Fruit fly (Drosophila melanogaster) whole organism, embryonic: ENCODE measurements around the gene Sytbeta.

Experiments used
- Bgb ChIP-seq: fragments of 200-800 bp; sonication (Bioruptor generic); IDR thresholded peaks from 2 replicates; pipeline ENCODE4 v1.3.6; 2022; ENCODE audit warnings: missing biosample characterization, missing genetic modification characterization; ENCODE audit not compliant: partially characterized antibody
- CG10462 ChIP-seq: fragments of 200-800 bp; sonication (Bioruptor generic); optimal IDR thresholded peaks from 2 replicates; lab custom pipeline; 2016; ENCODE audit warnings: missing biosample characterization, missing genetic modification characterization
- CG12659 ChIP-seq: fragments of 200-800 bp; sonication (Bioruptor generic); optimal IDR thresholded peaks from 3 replicates; lab custom pipeline; 2017; ENCODE audit warnings: mild to moderate bottlenecking, missing biosample characterization, missing genetic modification reagents, missing genetic modification characterization
- CG12744 ChIP-seq: fragments of 200-800 bp; sonication (Bioruptor generic); optimal IDR thresholded peaks from 2 replicates; lab custom pipeline; 2016; ENCODE audit warnings: missing biosample characterization, missing genetic modification characterization
- CG12942 ChIP-seq: fragments of 200-800 bp; sonication (Bioruptor generic); optimal IDR thresholded peaks from 3 replicates; lab custom pipeline; 2016; ENCODE audit warnings: missing biosample characterization, missing genetic modification characterization
- CG13296 ChIP-seq: fragments of 200-800 bp; sonication (Bioruptor generic); optimal IDR thresholded peaks from 3 replicates; lab custom pipeline; 2018; ENCODE audit warnings: missing biosample characterization, mild to moderate bottlenecking, missing genetic modification characterization
- CG13624 ChIP-seq: fragments of 200-800 bp; sonication (Bioruptor generic); optimal IDR thresholded peaks from 2 replicates; lab custom pipeline; 2016; ENCODE audit warnings: missing biosample characterization, missing genetic modification characterization
- CG15514 ChIP-seq: fragments of 200-800 bp; sonication (Bioruptor generic); optimal IDR thresholded peaks from 3 replicates; lab custom pipeline; 2017; ENCODE audit warnings: missing biosample characterization, missing genetic modification characterization, mild to moderate bottlenecking, moderate library complexity, missing genetic modification reagents
- CG15696 ChIP-seq: fragments of 200-800 bp; sonication (Bioruptor generic); optimal IDR thresholded peaks from 2 replicates; lab custom pipeline; 2019; ENCODE audit warnings: missing biosample characterization, mild to moderate bottlenecking, missing genetic modification characterization, moderate library complexity
- CG17568 ChIP-seq: fragments of 200-800 bp; sonication (Bioruptor generic); optimal IDR thresholded peaks from 2 replicates; lab custom pipeline; 2018; ENCODE audit warnings: missing biosample characterization, mild to moderate bottlenecking, missing genetic modification characterization, moderate library complexity
- CG2199 ChIP-seq: fragments of 200-800 bp; sonication (Bioruptor generic); IDR thresholded peaks from 3 replicates; pipeline ENCODE4 v1.3.6; 2022; ENCODE audit warnings: missing biosample characterization, missing genetic modification characterization
- CG2875 ChIP-seq: fragments of 200-800 bp; sonication (Bioruptor generic); optimal IDR thresholded peaks from 2 replicates; lab custom pipeline; 2017; ENCODE audit warnings: missing biosample characterization, mild to moderate bottlenecking, missing genetic modification characterization, missing genetic modification reagents
- CG31441 ChIP-seq: fragments of 200-800 bp; sonication (Bioruptor generic); IDR thresholded peaks from 2 replicates; pipeline ENCODE4 v1.3.6; 2022; ENCODE audit warnings: missing biosample characterization, missing genetic modification characterization
- CG32532 ChIP-seq: fragments of 200-800 bp; sonication (Bioruptor generic); IDR thresholded peaks from 2 replicates; pipeline ENCODE4 v1.3.6; 2022; ENCODE audit warnings: missing biosample characterization, missing genetic modification characterization
- CG32767 ChIP-seq: fragments of 200-800 bp; sonication (Bioruptor generic); IDR thresholded peaks from 2 replicates; pipeline ENCODE4 v1.3.6; 2022; ENCODE audit warnings: missing biosample characterization, missing genetic modification characterization
- CG4404 ChIP-seq: fragments of 200-800 bp; sonication (Bioruptor generic); IDR thresholded peaks from 2 replicates; pipeline ENCODE4 v1.3.6; 2022; ENCODE audit warnings: missing biosample characterization, missing genetic modification characterization
- CG4820 ChIP-seq: fragments of 200-800 bp; sonication (Bioruptor generic); optimal IDR thresholded peaks from 3 replicates; lab custom pipeline; 2016; ENCODE audit warnings: missing biosample characterization, missing genetic modification characterization
- CG6791 ChIP-seq: fragments of 200-800 bp; sonication (Bioruptor generic); IDR thresholded peaks from 3 replicates; pipeline ENCODE4 v1.3.6; 2022; ENCODE audit warnings: missing biosample characterization, missing genetic modification characterization; ENCODE audit not compliant: partially characterized antibody
- CG7372 ChIP-seq: fragments of 200-800 bp; sonication (Bioruptor generic); IDR thresholded peaks from 2 replicates; pipeline ENCODE4 v1.3.6; 2022; ENCODE audit warnings: missing biosample characterization, missing genetic modification characterization
- CG8924 ChIP-seq: fragments of 200-800 bp; optimal IDR thresholded peaks from 3 replicates; lab custom pipeline; 2019; ENCODE audit warnings: missing biosample characterization, mild to moderate bottlenecking, missing genetic modification characterization, moderate library complexity
- CG9876 ChIP-seq: fragments of 200-800 bp; sonication (Bioruptor generic); optimal IDR thresholded peaks from 2 replicates; lab custom pipeline; 2016; ENCODE audit warnings: missing biosample characterization, missing genetic modification characterization
- CoRest ChIP-seq: fragments of 200-800 bp; sonication (Bioruptor generic); optimal IDR thresholded peaks from 3 replicates; lab custom pipeline; 2018; ENCODE audit warnings: missing biosample characterization, mild to moderate bottlenecking, missing genetic modification characterization, moderate library complexity
- D ChIP-seq, 2 experiments: fragments of 200-800 bp in 1 of 2; fragments of >200 bp in 1 of 2; sonication (Bioruptor generic) in 1 of 2; optimal IDR thresholded peaks; 2 replicates in 1 of 2; 3 replicates in 1 of 2; lab custom pipeline; 2017; ENCODE audit warnings: mild to moderate bottlenecking in 1 of 2, missing biosample characterization in 1 of 2, missing genetic modification characterization in 1 of 2, missing genetic modification reagents in 1 of 2
- Gsc ChIP-seq: fragments of 200-800 bp; sonication (Bioruptor generic); IDR thresholded peaks from 2 replicates; pipeline ENCODE4 v1.3.6; 2022; ENCODE audit warnings: missing biosample characterization, missing genetic modification characterization
- HLH3B ChIP-seq: fragments of 200-800 bp; sonication (Bioruptor generic); IDR thresholded peaks from 2 replicates; pipeline ENCODE4 v1.3.6; 2022; ENCODE audit warnings: missing biosample characterization, missing genetic modification characterization
- Hand ChIP-seq: fragments of 200-800 bp; sonication (Bioruptor generic); optimal IDR thresholded peaks from 2 replicates; lab custom pipeline; 2017; ENCODE audit warnings: mild to moderate bottlenecking, missing biosample characterization, missing genetic modification reagents, missing genetic modification characterization
- MESR4 ChIP-seq: fragments of 200-800 bp; sonication (Bioruptor generic); optimal IDR thresholded peaks from 2 replicates; lab custom pipeline; 2018; ENCODE audit warnings: missing biosample characterization, mild to moderate bottlenecking, missing genetic modification characterization, moderate library complexity
- NC2α ChIP-seq: fragments of 200-800 bp; sonication (Bioruptor generic); optimal IDR thresholded peaks from 2 replicates; lab custom pipeline; 2016; ENCODE audit warnings: missing biosample characterization, missing genetic modification characterization
- Scr ChIP-seq: fragments of 200-800 bp; sonication (Bioruptor generic); IDR thresholded peaks from 2 replicates; pipeline ENCODE4 v1.3.6; 2022; ENCODE audit warnings: missing biosample characterization, missing genetic modification characterization; ENCODE audit not compliant: partially characterized antibody
- cad ChIP-seq: fragments of >200 bp; optimal IDR thresholded peaks from 2 replicates; lab custom pipeline; 2017; ENCODE audit warnings: missing biosample characterization, missing genetic modification characterization
- crc ChIP-seq: fragments of 200-800 bp; sonication (Bioruptor generic); optimal IDR thresholded peaks from 2 replicates; lab custom pipeline; 2016; ENCODE audit warnings: missing biosample characterization, missing genetic modification characterization
- dan ChIP-seq: fragments of 200-800 bp; sonication (Bioruptor generic); IDR thresholded peaks from 2 replicates; pipeline ENCODE4 v1.3.6; 2022; ENCODE audit warnings: missing biosample characterization, missing genetic modification characterization
- dm ChIP-seq: fragments of 200-800 bp; sonication (Bioruptor generic); optimal IDR thresholded peaks from 3 replicates; lab custom pipeline; 2016; ENCODE audit warnings: missing biosample characterization, missing genetic modification characterization
- fu2 ChIP-seq: fragments of 200-800 bp; sonication (Bioruptor generic); optimal IDR thresholded peaks from 2 replicates; lab custom pipeline; 2016; ENCODE audit warnings: missing biosample characterization, missing genetic modification characterization
- gfzf ChIP-seq: fragments of 200-800 bp; sonication (Bioruptor generic); optimal IDR thresholded peaks from 2 replicates; lab custom pipeline; 2016; ENCODE audit warnings: missing biosample characterization, mild to moderate bottlenecking, missing genetic modification characterization, moderate library complexity
- hb ChIP-seq: fragments of 200-800 bp; sonication (Bioruptor generic); IDR thresholded peaks from 3 replicates; pipeline ENCODE4 v1.3.6; 2022; ENCODE audit warnings: missing biosample characterization, missing genetic modification characterization; ENCODE audit not compliant: partially characterized antibody
- hbn ChIP-seq: fragments of 200-800 bp; sonication (Bioruptor generic); IDR thresholded peaks from 2 replicates; pipeline ENCODE4 v1.3.6; 2022; ENCODE audit warnings: missing biosample characterization, missing genetic modification characterization; ENCODE audit not compliant: partially characterized antibody
- lab ChIP-seq: fragments of 200-800 bp; sonication (Bioruptor generic); optimal IDR thresholded peaks from 3 replicates; lab custom pipeline; 2017; ENCODE audit warnings: missing biosample characterization, missing genetic modification characterization, mild to moderate bottlenecking, moderate library complexity, missing genetic modification reagents
- pfk ChIP-seq: fragments of 200-800 bp; sonication (Bioruptor generic); optimal IDR thresholded peaks from 2 replicates; lab custom pipeline; 2018; ENCODE audit warnings: missing biosample characterization, mild to moderate bottlenecking, missing genetic modification characterization, moderate library complexity
- prd ChIP-seq, 3 experiments: fragments of >200 bp in 2 of 3; fragments of 200-800 bp in 1 of 3; sonication (Bioruptor generic) in 1 of 3; optimal IDR thresholded peaks in 2 of 3; IDR thresholded peaks in 1 of 3; 2 replicates in 2 of 3; 3 replicates in 1 of 3; pipeline versions ENCODE4 v1.3.6 to Lab custom; 2017 to 2022; ENCODE audit warnings: missing biosample characterization in 1 of 3, missing genetic modification characterization in 1 of 3
- run ChIP-seq: fragments of 200-800 bp; sonication (Bioruptor generic); optimal IDR thresholded peaks from 3 replicates; lab custom pipeline; 2018; ENCODE audit warnings: missing biosample characterization, mild to moderate bottlenecking, missing genetic modification characterization
- sc ChIP-seq, 3 experiments: fragments of >200 bp in 2 of 3; fragments of 200-800 bp in 1 of 3; sonication (Bioruptor generic) in 1 of 3; optimal IDR thresholded peaks; 2 replicates in 2 of 3; 3 replicates in 1 of 3; lab custom pipeline; 2017; ENCODE audit warnings: mild to moderate bottlenecking in 1 of 3, missing biosample characterization in 1 of 3, missing genetic modification characterization in 1 of 3, missing genetic modification reagents in 1 of 3
- scrt ChIP-seq: fragments of 200-800 bp; sonication (Bioruptor generic); optimal IDR thresholded peaks from 2 replicates; lab custom pipeline; 2018; ENCODE audit warnings: missing biosample characterization, mild to moderate bottlenecking, missing genetic modification characterization, moderate library complexity
- tio ChIP-seq: fragments of 200-800 bp; sonication (Bioruptor generic); optimal IDR thresholded peaks from 2 replicates; lab custom pipeline; 2017; ENCODE audit warnings: missing biosample characterization, missing genetic modification characterization, inconsistent platforms
- trem ChIP-seq: fragments of 200-800 bp; optimal IDR thresholded peaks from 3 replicates; lab custom pipeline; 2019; ENCODE audit warnings: missing biosample characterization, mild to moderate bottlenecking, missing genetic modification characterization, moderate library complexity
- wdn ChIP-seq: fragments of 200-800 bp; sonication (Bioruptor generic); IDR thresholded peaks from 2 replicates; pipeline ENCODE4 v1.3.6; 2022; ENCODE audit warnings: missing biosample characterization, missing genetic modification characterization
- z ChIP-seq: fragments of 200-800 bp; sonication (Bioruptor generic); IDR thresholded peaks from 3 replicates; pipeline ENCODE4 v1.3.6; 2022; ENCODE audit warnings: missing biosample characterization, missing genetic modification characterization
- zfh2 ChIP-seq: fragments of 200-800 bp; sonication (Bioruptor generic); optimal IDR thresholded peaks from 2 replicates; lab custom pipeline; 2016; ENCODE audit warnings: missing biosample characterization, missing genetic modification characterization

Sytbeta gene

DNA sequence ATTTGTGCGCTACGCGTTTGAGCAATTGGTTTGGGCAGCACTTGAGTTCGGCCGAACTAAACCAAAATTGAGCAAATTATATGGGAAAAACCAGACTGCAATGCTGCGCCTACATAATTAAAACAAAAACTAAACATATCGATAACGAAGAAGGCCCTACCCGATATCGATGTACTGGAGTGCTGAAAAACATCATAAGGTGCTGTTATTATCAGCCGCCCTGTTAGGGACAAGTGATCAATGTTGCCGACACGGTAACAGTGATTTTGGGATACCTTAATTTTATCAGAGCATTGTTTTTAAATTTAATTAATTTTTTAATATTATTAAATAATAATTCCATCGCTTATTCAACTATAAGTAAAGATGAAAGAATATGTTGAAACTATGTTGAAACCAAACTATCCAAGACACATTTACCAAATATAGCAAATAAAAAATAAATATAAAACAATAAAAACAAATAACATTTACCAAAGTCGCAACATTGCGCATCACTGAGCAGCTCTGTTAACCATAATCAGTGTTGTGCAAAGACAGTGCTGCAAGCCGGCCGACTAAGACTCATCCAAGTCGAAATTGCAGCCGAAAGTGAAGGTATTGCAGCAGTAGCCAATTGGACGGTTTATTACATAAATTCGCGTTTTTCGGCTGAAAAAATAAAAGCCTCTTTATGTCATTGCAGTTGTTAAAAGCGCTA lies 30.0 kb upstream of the Sytbeta start, which contains the start of the genes sstn, Plp and GlyRS (continued):
- TF ChIP-seq Hand (GFP tag; lab: Kevin White, UChicago) (no peak), NC2α (GFP tag; lab: Kevin White, UChicago) (no peak), cad (GFP tag; lab: Kevin White, UChicago) (no peak), Gsc (GFP tag; lab: Robert Waterston, UW) (no peak), HLH3B (GFP tag; lab: Robert Waterston, UW) (no peak), zfh2 (GFP tag; lab: Kevin White, UChicago) (peak; percentile 14), D (optimal IDR thresholded peaks at IDR 0.05; lab: Kevin White, UChicago) (no peak), D (GFP tag; optimal IDR thresholded peaks at IDR 0.05; lab: Kevin White, UChicago) (peak; percentile 27), CG15514 (GFP tag; lab: Kevin White, UChicago) (peak; percentile 40), CG13296 (GFP tag; lab: Kevin White, UChicago) (peak; percentile 49), CG9876 (no peak), fu2 (GFP tag; lab: Kevin White, UChicago) (no peak), CG4404 (GFP tag; lab: Robert Waterston, UW) (no peak), tio (peak; percentile 2), CG7372 (GFP tag; lab: Robert Waterston, UW) (no peak), Scr (GFP tag; lab: Robert Waterston, UW) (peak; percentile 45), gfzf (no peak), CG12942 (no peak), wdn (no peak), CG15696 (tag; lab: Kevin White, UChicago) (peak; percentile 37), lab (GFP tag; lab: Kevin White, UChicago) (peak; percentile 66), CG31441 (GFP tag; lab: Robert Waterston, UW) (peak; percentile 85), pfk (no peak), CoRest (tag; lab: Kevin White, UChicago) (peak; percentile 67), Bgb (GFP tag; lab: Robert Waterston, UW) (peak; percentile 55), CG12659 (peak; percentile 81), CG4820 (peak; percentile 28), CG32532 (no peak), CG6791 (GFP tag; lab: Robert Waterston, UW) (peak; percentile 58; the same call in 1 of the 3 replicates), hb (GFP tag; lab: Robert Waterston, UW) (no peak), prd (optimal IDR thresholded peaks at IDR 0.05; lab: Kevin White, UChicago) (no peak), prd (GFP tag; IDR thresholded peaks at IDR 0.05; lab: Robert Waterston, UW) (no peak), CG12744 (GFP tag; lab: Kevin White, UChicago) (no peak), trem (tag; lab: Kevin White, UChicago) (peak; percentile 57), dan (GFP tag; lab: Robert Waterston, UW) (no peak), dm (GFP tag; lab: Kevin White, UChicago) (no peak), run (tag; lab: Kevin White, UChicago) (no peak), CG2199 (GFP tag; lab: Robert Waterston, UW) (no peak), CG13624 (no peak), CG32767 (GFP tag; lab: Robert Waterston, UW) (no peak), CG8924 (peak; percentile 29), CG10462 (GFP tag; lab: Kevin White, UChicago) (no peak), hbn (GFP tag; lab: Robert Waterston, UW) (peak; percentile 43; the same call in 1 of the 2 replicates), crc (no peak), CG17568 (no peak), MESR4 (GFP tag; lab: Kevin White, UChicago) (peak; percentile 72), z (no peak), CG2875 (no peak), sc (optimal IDR thresholded peaks at IDR 0.05; lab: Kevin White, UChicago) (no peak), sc (GFP tag; optimal IDR thresholded peaks at IDR 0.05; lab: Kevin White, UChicago) (peak; percentile 26), scrt (GFP tag; lab: Kevin White, UChicago) (no peak)
